Worm (Caenorhabditis elegans) whole organism, L1 larva: ENCODE measurements around the gene T22H9.1.

Experiments
- C04F5.9 ChIP-seq: sonication (generic microtip); optimal IDR thresholded peaks from 2 replicates; lab custom pipeline; 2016; ENCODE audit warnings: missing genetic modification characterization, missing compliant biosample characterization
- irx-1 ChIP-seq: sonication (generic microtip); optimal IDR thresholded peaks from 2 replicates; lab custom pipeline; 2016; ENCODE audit warnings: missing genetic modification characterization, missing compliant biosample characterization

- TF ChIP-seq irx-1 (no peak), C04F5.9 (tag; lab: Kevin White, UChicago) (no peak)
These were observed 1.1 kb upstream of the T22H9.1 start for ce11 chrV:358473-358872.
